Fruit fly (Drosophila melanogaster) whole organism, embryonic: ENCODE measurements around the gene Tim9b.

Experiments used
- Atf6 ChIP-seq: fragments of 200-800 bp; sonication (Bioruptor generic); IDR thresholded peaks from 2 replicates; pipeline ENCODE4 v1.3.6; 2022; ENCODE audit warnings: missing biosample characterization, missing genetic modification characterization
- Awh ChIP-seq: fragments of 200-800 bp; sonication (Bioruptor generic); IDR thresholded peaks from 2 replicates; pipeline ENCODE4, ENCODE4 v1.3.6; 2022; ENCODE audit warnings: missing biosample characterization, missing genetic modification characterization
- Bgb ChIP-seq: fragments of 200-800 bp; sonication (Bioruptor generic); IDR thresholded peaks from 2 replicates; pipeline ENCODE4 v1.3.6; 2022; ENCODE audit warnings: missing biosample characterization, missing genetic modification characterization; ENCODE audit not compliant: partially characterized antibody
- CG11723 ChIP-seq: fragments of 200-800 bp; sonication (Bioruptor generic); optimal IDR thresholded peaks from 2 replicates; lab custom pipeline; 2017; ENCODE audit warnings: missing biosample characterization, mild to moderate bottlenecking, missing genetic modification characterization
- CG14860 ChIP-seq: fragments of 200-800 bp; sonication (Bioruptor generic); IDR thresholded peaks from 3 replicates; pipeline ENCODE4 v1.3.6; 2022; ENCODE audit warnings: missing biosample characterization, missing genetic modification characterization; ENCODE audit not compliant: partially characterized antibody
- CG16779 ChIP-seq: fragments of 200-800 bp; sonication (Bioruptor generic); IDR thresholded peaks from 2 replicates; pipeline ENCODE4 v1.3.6; 2022; ENCODE audit warnings: missing biosample characterization, missing genetic modification characterization
- CG16813 ChIP-seq: fragments of 200-800 bp; sonication (Bioruptor generic); IDR thresholded peaks from 3 replicates; pipeline ENCODE4 v1.3.6; 2022; ENCODE audit warnings: missing biosample characterization, missing genetic modification characterization; ENCODE audit not compliant: partially characterized antibody
- CG16863 ChIP-seq: fragments of 200-800 bp; sonication (Bioruptor generic); optimal IDR thresholded peaks from 3 replicates; lab custom pipeline; 2016; ENCODE audit warnings: missing biosample characterization, missing genetic modification characterization
- CG17568 ChIP-seq: fragments of 200-800 bp; sonication (Bioruptor generic); optimal IDR thresholded peaks from 2 replicates; lab custom pipeline; 2018; ENCODE audit warnings: missing biosample characterization, mild to moderate bottlenecking, missing genetic modification characterization, moderate library complexity
- CG31224 ChIP-seq: fragments of 200-800 bp; sonication (Bioruptor generic); IDR thresholded peaks from 2 replicates; pipeline ENCODE4 v1.3.6; 2022; ENCODE audit warnings: missing biosample characterization, missing genetic modification characterization
- CG33557 ChIP-seq: fragments of 200-800 bp; sonication (Bioruptor generic); optimal IDR thresholded peaks from 2 replicates; lab custom pipeline; 2019; ENCODE audit warnings: missing biosample characterization, mild to moderate bottlenecking, missing genetic modification characterization, moderate library complexity
- CG6791 ChIP-seq: fragments of 200-800 bp; sonication (Bioruptor generic); IDR thresholded peaks from 3 replicates; pipeline ENCODE4 v1.3.6; 2022; ENCODE audit warnings: missing biosample characterization, missing genetic modification characterization; ENCODE audit not compliant: partially characterized antibody
- CTCF ChIP-seq: fragments of 200-800 bp; sonication (Bioruptor generic); optimal IDR thresholded peaks from 2 replicates; lab custom pipeline; 2017; ENCODE audit warnings: missing biosample characterization, mild to moderate bottlenecking, missing genetic modification characterization, moderate library complexity
- HLH4C ChIP-seq: fragments of 200-800 bp; sonication (Bioruptor generic); IDR thresholded peaks from 3 replicates; pipeline ENCODE4 v1.3.6; 2022; ENCODE audit warnings: missing biosample characterization, missing genetic modification characterization; ENCODE audit not compliant: partially characterized antibody
- MESR4 ChIP-seq: fragments of 200-800 bp; sonication (Bioruptor generic); optimal IDR thresholded peaks from 2 replicates; lab custom pipeline; 2018; ENCODE audit warnings: missing biosample characterization, mild to moderate bottlenecking, missing genetic modification characterization, moderate library complexity
- Max ChIP-seq: fragments of 200-800 bp; sonication (Bioruptor generic); optimal IDR thresholded peaks from 2 replicates; lab custom pipeline; 2016; ENCODE audit warnings: missing biosample characterization, mild to moderate bottlenecking, missing genetic modification characterization
- Neu2 ChIP-seq: fragments of 200-800 bp; sonication (Bioruptor generic); optimal IDR thresholded peaks from 3 replicates; lab custom pipeline; 2016; ENCODE audit warnings: missing biosample characterization, missing genetic modification characterization, borderline replicate concordance
- PHDP ChIP-seq: fragments of 200-800 bp; sonication (Bioruptor generic); optimal IDR thresholded peaks from 3 replicates; lab custom pipeline; 2018; ENCODE audit warnings: missing biosample characterization, mild to moderate bottlenecking, missing genetic modification characterization, moderate library complexity
- Scr ChIP-seq: fragments of 200-800 bp; sonication (Bioruptor generic); IDR thresholded peaks from 2 replicates; pipeline ENCODE4 v1.3.6; 2022; ENCODE audit warnings: missing biosample characterization, missing genetic modification characterization; ENCODE audit not compliant: partially characterized antibody
- chinmo ChIP-seq: fragments of 200-800 bp; sonication (Bioruptor generic); IDR thresholded peaks from 4 replicates; pipeline ENCODE4 v1.3.6; 2022; ENCODE audit warnings: missing biosample characterization, missing genetic modification characterization; ENCODE audit not compliant: partially characterized antibody
- ci ChIP-seq: fragments of 200-800 bp; sonication (Bioruptor generic); IDR thresholded peaks from 3 replicates; pipeline ENCODE4 v1.3.6; 2022; ENCODE audit warnings: missing biosample characterization, missing genetic modification characterization
- crc ChIP-seq: fragments of 200-800 bp; sonication (Bioruptor generic); optimal IDR thresholded peaks from 2 replicates; lab custom pipeline; 2016; ENCODE audit warnings: missing biosample characterization, missing genetic modification characterization
- dati ChIP-seq: fragments of 200-800 bp; sonication (Bioruptor generic); IDR thresholded peaks from 2 replicates; pipeline ENCODE4 v1.3.6; 2022; ENCODE audit warnings: missing biosample characterization, missing genetic modification characterization
- dmrt99B ChIP-seq: fragments of 200-800 bp; sonication (Bioruptor generic); optimal IDR thresholded peaks from 2 replicates; lab custom pipeline; 2018; ENCODE audit warnings: missing biosample characterization, mild to moderate bottlenecking, missing genetic modification characterization, moderate library complexity
- fd3F ChIP-seq: fragments of 200-800 bp; sonication (Bioruptor generic); optimal IDR thresholded peaks from 2 replicates; lab custom pipeline; 2018; ENCODE audit warnings: missing biosample characterization, mild to moderate bottlenecking, missing genetic modification characterization, moderate library complexity
- gsb-n ChIP-seq: fragments of 200-800 bp; sonication (Bioruptor generic); optimal IDR thresholded peaks from 3 replicates; lab custom pipeline; 2018; ENCODE audit warnings: missing biosample characterization, mild to moderate bottlenecking, missing genetic modification characterization
- kay ChIP-seq: fragments of 200-800 bp; sonication (Bioruptor generic); optimal IDR thresholded peaks from 2 replicates; lab custom pipeline; 2016; ENCODE audit warnings: missing biosample characterization, missing genetic modification characterization
- lola ChIP-seq, 3 experiments: fragments of >200 bp in 2 of 3; fragments of 200-800 bp in 1 of 3; sonication (Bioruptor generic) in 1 of 3; optimal IDR thresholded peaks; 2 replicates each; lab custom pipeline; 2017 to 2019; ENCODE audit warnings: missing biosample characterization in 3 of 3, missing genetic modification characterization in 3 of 3, mild to moderate bottlenecking in 1 of 3, moderate library complexity in 1 of 3
- luna ChIP-seq: fragments of 200-800 bp; sonication (Bioruptor generic); optimal IDR thresholded peaks from 2 replicates; lab custom pipeline; 2016; ENCODE audit warnings: missing biosample characterization, missing genetic modification characterization
- mirr ChIP-seq: fragments of 200-800 bp; sonication (Bioruptor generic); optimal IDR thresholded peaks from 3 replicates; lab custom pipeline; 2018; ENCODE audit warnings: missing biosample characterization, mild to moderate bottlenecking, missing genetic modification characterization
- mld ChIP-seq: fragments of 200-800 bp; sonication (Bioruptor generic); IDR thresholded peaks from 3 replicates; pipeline ENCODE4 v1.3.6; 2022; ENCODE audit warnings: missing biosample characterization, missing genetic modification characterization; ENCODE audit not compliant: partially characterized antibody
- nerfin-2 ChIP-seq: fragments of 200-800 bp; sonication (Bioruptor generic); IDR thresholded peaks from 2 replicates; pipeline ENCODE4 v1.3.6; 2022; ENCODE audit warnings: missing biosample characterization, missing genetic modification characterization; ENCODE audit not compliant: partially characterized antibody
- shn ChIP-seq: fragments of 200-800 bp; sonication (Bioruptor generic); optimal IDR thresholded peaks from 3 replicates; lab custom pipeline; 2016; ENCODE audit warnings: missing biosample characterization, missing genetic modification characterization
- sna ChIP-seq: fragments of 200-800 bp; sonication (Bioruptor generic); IDR thresholded peaks from 2 replicates; pipeline ENCODE4 v1.3.6; 2022; ENCODE audit warnings: missing biosample characterization, missing genetic modification characterization; ENCODE audit not compliant: partially characterized antibody
- so ChIP-seq: fragments of 200-800 bp; sonication (Bioruptor generic); IDR thresholded peaks from 3 replicates; pipeline ENCODE4 v1.3.6; 2022; ENCODE audit warnings: missing biosample characterization, missing genetic modification characterization
- sqz ChIP-seq: fragments of 200-800 bp; sonication (Bioruptor generic); optimal IDR thresholded peaks from 3 replicates; lab custom pipeline; 2018; ENCODE audit warnings: missing biosample characterization, mild to moderate bottlenecking, missing genetic modification characterization
- sug ChIP-seq: fragments of 200-800 bp; optimal IDR thresholded peaks from 2 replicates; lab custom pipeline; 2019; ENCODE audit warnings: missing biosample characterization, mild to moderate bottlenecking, missing genetic modification characterization, moderate library complexity
- vnd ChIP-seq: fragments of 200-800 bp; sonication (Bioruptor generic); IDR thresholded peaks from 3 replicates; pipeline ENCODE4 v1.3.6; 2022; ENCODE audit warnings: missing biosample characterization, missing genetic modification characterization; ENCODE audit not compliant: partially characterized antibody

Tim9b gene

DNA sequence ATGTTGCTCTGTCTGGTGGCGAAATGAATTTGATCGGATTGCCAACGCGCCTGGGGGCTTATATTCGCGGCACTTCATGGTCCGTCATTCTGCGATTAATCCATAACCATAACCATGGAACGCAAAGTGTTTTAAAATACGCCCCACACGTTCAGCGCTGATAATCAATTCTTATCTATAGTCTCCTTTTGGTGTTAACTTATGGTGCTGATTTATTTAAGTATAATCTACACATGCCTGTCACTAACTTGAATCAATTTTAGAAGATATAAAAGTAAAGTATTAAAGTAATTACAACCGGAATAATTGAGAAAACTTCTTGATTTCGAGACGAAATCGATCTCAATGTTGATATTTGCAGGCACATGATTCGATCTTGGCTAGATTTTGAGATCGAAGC lies 28.3 kb downstream of the Tim9b start, which contains the start of gene CG14219:
Gene CG14219, minus strand, starts transcription at position 101 of the 400 bp plus-strand sequence.
- TF ChIP-seq sug (peak; percentile 41), crc (GFP tag; lab: Kevin White, UChicago) (no peak), Max (no peak), dati (GFP tag; lab: Robert Waterston, UW) (no peak), so (no peak), ci (GFP tag; lab: Robert Waterston, UW) (no peak), MESR4 (GFP tag; lab: Kevin White, UChicago) (no peak)

DNA sequence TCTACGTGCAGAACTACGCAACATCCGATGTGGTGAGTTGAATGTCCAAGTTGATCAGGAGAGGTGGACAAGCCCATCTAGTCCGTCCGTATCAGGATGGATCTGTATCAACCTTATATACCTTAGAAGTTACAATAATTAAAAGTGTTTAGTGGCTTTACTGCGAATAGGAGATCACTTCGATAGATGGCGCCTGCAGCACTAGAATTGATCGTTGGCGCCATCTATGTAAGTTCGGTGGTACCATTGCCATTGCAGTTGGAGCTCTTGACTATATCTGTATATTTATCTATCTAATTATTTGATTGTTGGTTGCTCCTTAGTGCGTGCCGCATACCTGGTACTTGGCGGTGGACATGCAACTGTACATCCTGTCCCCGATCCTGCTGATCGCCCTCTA lies 33.2 kb downstream of the Tim9b start:
- peak; percentile 87 for TF ChIP-seq CTCF
- TF ChIP-seq CG16779 (GFP tag; lab: Robert Waterston, UW) = no peak

DNA sequence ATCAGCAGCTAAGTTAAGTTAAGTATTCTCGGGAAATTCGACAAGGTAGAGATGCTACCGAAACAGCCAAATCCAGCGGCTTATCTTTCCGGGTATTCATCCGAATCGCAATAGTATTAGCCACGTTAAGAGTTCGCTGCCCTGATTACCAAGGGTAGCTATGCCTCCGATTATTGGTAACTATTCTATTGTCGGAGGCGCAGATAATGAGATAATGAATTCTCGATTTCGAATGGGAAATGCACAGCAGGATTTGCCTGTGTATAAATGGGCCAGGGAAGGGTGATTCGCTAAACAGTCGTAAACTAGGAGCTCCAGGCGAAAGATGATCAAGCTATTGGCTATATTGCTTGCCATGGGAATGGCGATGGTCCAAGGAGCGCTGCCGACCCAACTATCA lies 35.0 kb downstream of the Tim9b start, which contains the start of gene CG14204:
Gene CG14204, plus strand, starts transcription at position 301 of the 400 bp plus-strand sequence.
- TF ChIP-seq Neu2 (GFP tag; lab: Kevin White, UChicago) (no peak), CG33557 (GFP tag; lab: Kevin White, UChicago) (no peak), chinmo (GFP tag; lab: Robert Waterston, UW) (no peak), CG17568 (no peak), CG16863 (GFP tag; lab: Kevin White, UChicago) (no peak), fd3F (GFP tag; lab: Kevin White, UChicago) (no peak), PHDP (tag; lab: Kevin White, UChicago) (no peak), sqz (GFP tag; lab: Kevin White, UChicago) (no peak), shn (GFP tag; lab: Kevin White, UChicago) (no peak)

DNA sequence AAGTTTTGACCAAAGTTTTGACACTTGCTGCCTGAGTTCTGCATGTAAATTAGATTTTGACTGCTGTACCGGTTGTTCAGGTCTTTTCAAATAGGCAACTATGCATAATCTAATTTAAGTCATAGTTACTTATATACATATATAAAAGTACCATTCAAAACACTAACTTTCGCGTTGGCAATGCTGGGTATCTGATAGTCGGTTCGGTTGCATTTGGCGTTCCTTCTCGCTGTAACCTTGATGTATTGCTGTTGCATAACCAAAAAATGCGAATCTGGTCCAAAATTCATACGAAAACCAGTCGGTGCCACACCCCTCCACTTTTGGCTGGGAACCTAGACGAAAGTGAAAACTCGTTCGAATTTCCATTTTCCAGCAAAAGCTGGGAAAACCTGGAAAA lies 35.6 kb downstream of the Tim9b start:
- TF ChIP-seq luna (GFP tag; lab: Kevin White, UChicago) = no peak
- TF ChIP-seq Awh (GFP tag; lab: Robert Waterston, UW) = no peak
- TF ChIP-seq kay (GFP tag; lab: Kevin White, UChicago) = no peak
- TF ChIP-seq mirr (GFP tag; lab: Kevin White, UChicago) = no peak
- peak; percentile 33; the same call in 1 of the 2 replicates for TF ChIP-seq Bgb
- peak; percentile 47; the same call in 1 of the 2 replicates for TF ChIP-seq sna (GFP tag; lab: Robert Waterston, UW)
- TF ChIP-seq CG16813 (GFP tag; lab: Robert Waterston, UW) = peak; percentile 53; the same call in 1 of the 3 replicates
- 0 out of 3 replicates have a peak, but pooled peaks have one; percentile 35 for TF ChIP-seq CG6791 (GFP tag; lab: Robert Waterston, UW)
- TF ChIP-seq HLH4C (GFP tag; lab: Robert Waterston, UW) = peak; percentile 65
- peak; percentile 52 for TF ChIP-seq nerfin-2
- no peak for TF ChIP-seq dati (GFP tag; lab: Robert Waterston, UW)
- TF ChIP-seq CG11723 = no peak
- TF ChIP-seq MESR4 (GFP tag; lab: Kevin White, UChicago) = no peak
- TF ChIP-seq CG14860 (GFP tag; lab: Robert Waterston, UW) = peak; percentile 49; the same call in 1 of the 3 replicates
- peak; percentile 35; the same call in 1 of the 2 replicates for TF ChIP-seq Scr (GFP tag; lab: Robert Waterston, UW)
- TF ChIP-seq mld = 0 out of 3 replicates have a peak, but pooled peaks have one; percentile 24
- no peak for TF ChIP-seq CG31224 (GFP tag; lab: Robert Waterston, UW)
- TF ChIP-seq lola (GFP tag; optimal IDR thresholded peaks at IDR 0.05; lab: Kevin White, UChicago) = no peak
- TF ChIP-seq Atf6 (GFP tag; lab: Robert Waterston, UW) = no peak
- TF ChIP-seq CTCF = no peak
- no peak for TF ChIP-seq gsb-n (tag; lab: Kevin White, UChicago)
- peak; percentile 51; the same call in 2 of the 3 replicates for TF ChIP-seq vnd
- no peak for TF ChIP-seq dmrt99B (tag; lab: Kevin White, UChicago)
- TF ChIP-seq, all 482 proteins: peak for 10
